Fruit fly (Drosophila melanogaster) whole organism, pupa: ENCODE data around the gene CG5618.

Source experiments
- CG12605 ChIP-seq: fragments of 200-800 bp; sonication (Bioruptor generic); IDR thresholded peaks from 2 replicates; pipeline ENCODE4 v1.3.6; 2022; ENCODE audit warnings: missing biosample characterization, missing genetic modification characterization
- CG8159 ChIP-seq: fragments of 200-800 bp; sonication (Bioruptor generic); optimal IDR thresholded peaks from 3 replicates; lab custom pipeline; 2018; ENCODE audit warnings: missing biosample characterization, mild to moderate bottlenecking, missing genetic modification characterization, moderate library complexity
- Ets98B ChIP-seq: fragments of 200-800 bp; sonication (Bioruptor generic); IDR thresholded peaks from 2 replicates; pipeline ENCODE4 v1.3.6; 2022; ENCODE audit warnings: missing biosample characterization, missing genetic modification characterization

DNA sequence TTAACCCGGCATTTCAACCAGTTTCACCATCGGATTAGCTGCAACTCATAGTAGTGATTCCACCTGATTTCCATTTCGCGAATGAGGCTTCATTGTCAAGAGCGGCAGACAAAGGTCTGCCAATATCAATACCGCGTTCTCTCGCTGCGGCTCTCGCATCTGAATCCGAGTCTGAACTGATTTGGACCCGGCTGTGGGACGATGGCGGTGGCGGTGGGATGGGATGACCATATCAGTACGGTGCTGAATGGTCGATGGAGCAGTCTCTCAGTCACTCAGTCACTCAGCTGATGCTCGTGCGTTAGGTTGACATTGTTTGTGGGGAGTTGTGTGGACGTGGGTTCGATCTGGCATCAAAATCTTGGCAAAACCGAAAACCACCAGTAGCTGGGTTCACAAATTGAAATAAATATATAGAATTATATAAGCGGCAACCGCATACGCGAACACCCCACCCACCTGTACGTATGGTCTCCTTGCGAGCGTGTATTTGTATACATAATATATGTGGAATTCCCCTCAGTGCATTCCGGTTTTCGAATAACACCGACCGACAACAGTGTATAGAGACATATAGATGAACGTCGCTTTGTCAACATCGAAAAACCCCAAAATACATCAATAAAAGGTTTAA is 36.2 kb upstream of the CG5618 start, which contains the start of gene Spn77Ba:
- TF ChIP-seq CG8159 (tag; lab: Kevin White, UChicago) = no peak
- TF ChIP-seq Ets98B (GFP tag; lab: Robert Waterston, UW) = peak; percentile 65; the same call in 1 of the 2 replicates
- TF ChIP-seq CG12605 (GFP tag; lab: Robert Waterston, UW) = no peak; the same call in 1 of the 2 replicates
